Fruit fly (Drosophila melanogaster): ENCODE results near the gene Mob2.

The Mob2 gene

dm6 chr3L:11587720-11588580, 25.9 kb upstream of the Mob2 start, which contains the start of gene rt (continued):
- TF ChIP-seq Gsc (GFP tag; IDR thresholded peaks at IDR 0.05) (no peak; the same call in 1 of the 2 replicates), jumu (GFP tag; optimal IDR thresholded peaks at IDR 0.05) (no peak), sna (GFP tag; IDR thresholded peaks at IDR 0.05; ENCODE audit: partially characterized antibody) (no peak), kay (GFP tag; optimal IDR thresholded peaks at IDR 0.05) (no peak), prd (optimal IDR thresholded peaks at IDR 0.05) (no peak), prd (GFP tag; IDR thresholded peaks at IDR 0.05) (peak; percentile 61; the same call in 2 of the 3 replicates), dan (GFP tag; IDR thresholded peaks at IDR 0.05) (no peak), row (GFP tag; IDR thresholded peaks at IDR 0.05) (peak; percentile 88), dati (GFP tag; IDR thresholded peaks at IDR 0.05) (no peak), CG30020 (tag; optimal IDR thresholded peaks at IDR 0.05) (peak; percentile 39), ERR (GFP tag; optimal IDR thresholded peaks at IDR 0.05) (no peak), E2f2 (GFP tag; IDR thresholded peaks at IDR 0.05) (peak; percentile 31; the same call in 1 of the 2 replicates), Deaf1 (tag; optimal IDR thresholded peaks at IDR 0.05) (peak; percentile 6), kni (GFP tag; optimal IDR thresholded peaks at IDR 0.05) (peak; percentile 40), CG10979 (tag; optimal IDR thresholded peaks at IDR 0.05) (peak; percentile 81), Antp (GFP tag; optimal IDR thresholded peaks at IDR 0.05) (no peak), CG30403 (GFP tag; optimal IDR thresholded peaks at IDR 0.05) (peak; percentile 58), CG1647 (GFP tag; optimal IDR thresholded peaks at IDR 0.05) (no peak), org-1 (GFP tag; optimal IDR thresholded peaks at IDR 0.05) (peak; percentile 46), Atf3 (GFP tag; optimal IDR thresholded peaks at IDR 0.05) (peak; percentile 2), sc (optimal IDR thresholded peaks at IDR 0.05) (no peak), sc (GFP tag; optimal IDR thresholded peaks at IDR 0.05) (peak; percentile 47), CG12219 (GFP tag; optimal IDR thresholded peaks at IDR 0.05) (peak; percentile 46), CG11085 (GFP tag; IDR thresholded peaks at IDR 0.05) (no peak), Bgb (GFP tag; IDR thresholded peaks at IDR 0.05; ENCODE audit: partially characterized antibody) (no peak), Hand (GFP tag; optimal IDR thresholded peaks at IDR 0.05) (no peak), wek (GFP tag; optimal IDR thresholded peaks at IDR 0.05) (no peak), cwo (GFP tag; optimal IDR thresholded peaks at IDR 0.05) (peak; percentile 1), Ets65A (GFP tag) (peak; percentile 23), CG8388 (GFP tag; optimal IDR thresholded peaks at IDR 0.05) (peak; percentile 64), sd (tag; optimal IDR thresholded peaks at IDR 0.05) (peak; percentile 90), sens (GFP tag) (peak; percentile 95), seq (GFP tag; IDR thresholded peaks at IDR 0.05) (no peak), CG1792 (GFP tag; optimal IDR thresholded peaks at IDR 0.05) (no peak), dysf (GFP tag; IDR thresholded peaks at IDR 0.05) (peak; percentile 66; the same call in 2 of the 3 replicates), CG18262 (tag; optimal IDR thresholded peaks at IDR 0.05) (peak; percentile 80), nom (GFP tag; optimal IDR thresholded peaks at IDR 0.05) (no peak), pita (GFP tag; optimal IDR thresholded peaks at IDR 0.05) (no peak), esg (GFP tag; conservative IDR thresholded peaks at IDR 0.05) (peak; percentile 61), CG18011 (GFP tag; optimal IDR thresholded peaks at IDR 0.05) (no peak), YL-1 (GFP tag; optimal IDR thresholded peaks at IDR 0.05) (no peak), CG3407 (GFP tag; optimal IDR thresholded peaks at IDR 0.05) (peak; percentile 68), dimm (GFP tag; IDR thresholded peaks at IDR 0.05) (no peak), Lpt (GFP tag; optimal IDR thresholded peaks at IDR 0.05) (no peak), fd102C (GFP tag; optimal IDR thresholded peaks at IDR 0.05) (no peak), CG11695 (GFP tag; IDR thresholded peaks at IDR 0.05) (peak; percentile 48; the same call in 1 of the 3 replicates), CG9817 (tag; optimal IDR thresholded peaks at IDR 0.05) (peak; percentile 6), trem (tag; optimal IDR thresholded peaks at IDR 0.05) (peak; percentile 61), CG4360 (GFP tag; IDR thresholded peaks at IDR 0.05) (no peak), usp (GFP tag; optimal IDR thresholded peaks at IDR 0.05) (no peak)

Data from whole organism, embryonic.